Fruit fly (Drosophila melanogaster) Kc167 (cell line): ENCODE results near the gene CG31360.

ENCODE experiments used
- Myc ChIP-seq: fragments of >200 bp; optimal IDR thresholded peaks from 2 replicates; lab custom pipeline; 2017; ENCODE audit warnings: missing external identifiers
- Sin3A ChIP-seq: fragments of >200 bp; optimal IDR thresholded peaks from 2 replicates; lab custom pipeline; 2018; ENCODE audit warnings: missing external identifiers
- h ChIP-seq: fragments of >200 bp; optimal IDR thresholded peaks from 3 replicates; lab custom pipeline; 2018; ENCODE audit warnings: missing external identifiers
- insv ChIP-seq: fragments of >200 bp; optimal IDR thresholded peaks from 3 replicates; lab custom pipeline; 2018; ENCODE audit warnings: missing external identifiers
- psq ChIP-seq: fragments of >200 bp; optimal IDR thresholded peaks from 2 replicates; lab custom pipeline; 2017; ENCODE audit warnings: missing external identifiers
- ttk ChIP-seq: sonication (Bioruptor generic); optimal IDR thresholded peaks from 2 replicates; lab custom pipeline; 2017; ENCODE audit warnings: missing external identifiers

CG31360 gene

dm6 chr3R:17718760-17719625 is 34.1 kb downstream of the CG31360 start, which contains the start of gene Pxt:
Gene Pxt, plus strand, starts transcription at chr3R:17719454.
- TF ChIP-seq Myc: no peak
- TF ChIP-seq Sin3A (lab: Kevin White, UChicago): no peak
- TF ChIP-seq insv (lab: Kevin White, UChicago): no peak
- TF ChIP-seq psq (lab: Kevin White, UChicago): no peak
- TF ChIP-seq ttk (lab: Kevin White, UChicago): no peak
- TF ChIP-seq h: no peak

- TF ChIP-seq insv (lab: Kevin White, UChicago) (no peak), h (no peak), Myc (no peak), psq (lab: Kevin White, UChicago) (no peak), Sin3A (lab: Kevin White, UChicago) (no peak), ttk (lab: Kevin White, UChicago) (no peak)
Measured at dm6 chr3R:17724963-17725362, 40.1 kb downstream of the CG31360 start, which contains the start of gene Atg8b. Gene Atg8b, minus strand, starts transcription at chr3R:17725063.

dm6 chr3R:17725558-17725957 is 40.7 kb downstream of the CG31360 start, which contains the start of gene Lgr1:
Gene Lgr1, plus strand, starts transcription at chr3R:17725777.
- TF ChIP-seq h: no peak
- TF ChIP-seq ttk (lab: Kevin White, UChicago): no peak

- TF ChIP-seq h (no peak), ttk (lab: Kevin White, UChicago) (no peak), psq (lab: Kevin White, UChicago) (no peak), insv (lab: Kevin White, UChicago) (no peak)
Measured at dm6 chr3R:17733261-17733660, 48.4 kb downstream of the CG31360 start, which contains the start of gene CG14321. Gene CG14321, plus strand, starts transcription at chr3R:17733598.
